Worm (Caenorhabditis elegans) whole organism, L4 larva: ENCODE data around the gene spds-1.

Source experiments
- F10B5.3 ChIP-seq: sonication (generic microtip); optimal IDR thresholded peaks from 2 replicates; lab custom pipeline; 2016; ENCODE audit warnings: mild to moderate bottlenecking, missing genetic modification characterization, missing compliant biosample characterization
- ZK546.5 ChIP-seq, 2 experiments: sonication (generic microtip); optimal IDR thresholded peaks; 2 replicates each; lab custom pipeline; 2017; ENCODE audit warnings: missing biosample characterization in 2 of 2, missing genetic modification characterization in 2 of 2
- gei-8 ChIP-seq: fragments of 200-800 bp; sonication (Bioruptor generic); optimal IDR thresholded peaks from 2 replicates; lab custom pipeline; 2018; ENCODE audit warnings: mild to moderate bottlenecking, missing genetic modification characterization, missing compliant biosample characterization

ce11 chrII:12760497-12760896 is 46.2 kb upstream of the spds-1 start, which contains the start of gene cnp-2:
- no peak for TF ChIP-seq ZK546.5 (tag; optimal IDR thresholded peaks at IDR 0.05; lab: Kevin White, UChicago)
- TF ChIP-seq F10B5.3, result no peak
- no peak for TF ChIP-seq gei-8
